Worm (Caenorhabditis elegans): Measurements from ENCODE around the gene str-188.

- no peak for TF ChIP-seq klf-2 (GFP tag; conservative IDR thresholded peaks at IDR 0.05)
- TF ChIP-seq ref-1 (GFP tag; conservative IDR thresholded peaks at IDR 0.05): no peak
- no peak for TF ChIP-seq T22C8.4 (GFP tag; IDR thresholded peaks at IDR 0.05)
- no peak for TF ChIP-seq flt-1 (GFP tag; IDR thresholded peaks at IDR 0.05)
- no peak for TF ChIP-seq tab-1 (GFP tag; IDR thresholded peaks at IDR 0.05)
- no peak for TF ChIP-seq ztf-23 (GFP tag; IDR thresholded peaks at IDR 0.05)
Observed at ce11 chrV:9706592-9706991, 9.9 kb upstream of the str-188 start.
